Fruit fly (Drosophila melanogaster) whole organism, prepupa: ENCODE results near the gene SCCRO.

Experiments
- Blimp-1 ChIP-seq: fragments of 200-800 bp; sonication (Bioruptor generic); optimal IDR thresholded peaks from 3 replicates; lab custom pipeline; 2017; ENCODE audit warnings: missing biosample characterization, missing genetic modification characterization, mild to moderate bottlenecking, moderate library complexity, missing genetic modification reagents
- CG11294 ChIP-seq: fragments of 200-800 bp; sonication (Bioruptor generic); IDR thresholded peaks from 2 replicates; pipeline ENCODE4 v1.3.6; 2022; ENCODE audit warnings: missing biosample characterization, missing genetic modification characterization
- CG11762 ChIP-seq: fragments of 200-800 bp; sonication (Bioruptor generic); optimal IDR thresholded peaks from 3 replicates; lab custom pipeline; 2016; ENCODE audit warnings: missing biosample characterization, missing genetic modification characterization; ENCODE audit not compliant: insufficient read depth
- CG15336 ChIP-seq: fragments of 200-800 bp; sonication (Bioruptor generic); IDR thresholded peaks from 2 replicates; pipeline ENCODE4 v1.3.6; 2022; ENCODE audit warnings: missing biosample characterization, missing genetic modification characterization
- CG1621 ChIP-seq: fragments of 200-800 bp; sonication (Bioruptor generic); optimal IDR thresholded peaks from 3 replicates; lab custom pipeline; 2018; ENCODE audit warnings: missing biosample characterization, mild to moderate bottlenecking, missing genetic modification characterization
- CG16779 ChIP-seq: fragments of 200-800 bp; sonication (Bioruptor generic); optimal IDR thresholded peaks from 3 replicates; lab custom pipeline; 2017; ENCODE audit warnings: missing biosample characterization, mild to moderate bottlenecking, missing genetic modification characterization
- CG31627 ChIP-seq: fragments of 200-800 bp; sonication (Bioruptor generic); optimal IDR thresholded peaks from 3 replicates; lab custom pipeline; 2016; ENCODE audit warnings: missing biosample characterization, missing genetic modification characterization
- CG34406 ChIP-seq: fragments of 200-800 bp; sonication (Bioruptor generic); optimal IDR thresholded peaks from 3 replicates; lab custom pipeline; 2016; ENCODE audit warnings: missing biosample characterization, missing genetic modification characterization
- CG3919 ChIP-seq: fragments of 200-800 bp; sonication (Bioruptor generic); optimal IDR thresholded peaks from 3 replicates; lab custom pipeline; 2016; ENCODE audit warnings: missing biosample characterization, missing genetic modification characterization
- CG4318 ChIP-seq: fragments of 200-800 bp; sonication (Bioruptor generic); optimal IDR thresholded peaks from 3 replicates; lab custom pipeline; 2017; ENCODE audit warnings: missing biosample characterization, mild to moderate bottlenecking, missing genetic modification characterization
- CG6163 ChIP-seq: fragments of 200-800 bp; sonication (Bioruptor generic); IDR thresholded peaks from 3 replicates; pipeline ENCODE4 v1.3.6; 2022; ENCODE audit warnings: missing biosample characterization, missing genetic modification characterization
- CG6276 ChIP-seq: fragments of 200-800 bp; sonication (Bioruptor generic); optimal IDR thresholded peaks from 2 replicates; lab custom pipeline; 2017; ENCODE audit warnings: missing biosample characterization, mild to moderate bottlenecking, missing genetic modification characterization
- CG6854 ChIP-seq: fragments of 200-800 bp; sonication (Bioruptor generic); optimal IDR thresholded peaks from 2 replicates; lab custom pipeline; 2017; ENCODE audit warnings: missing biosample characterization, mild to moderate bottlenecking, missing genetic modification characterization
- CG8319 ChIP-seq: fragments of 200-800 bp; sonication (Bioruptor generic); optimal IDR thresholded peaks from 3 replicates; lab custom pipeline; 2016; ENCODE audit warnings: missing biosample characterization, missing genetic modification characterization
- CG8632 ChIP-seq: fragments of 200-800 bp; sonication (Bioruptor generic); optimal IDR thresholded peaks from 3 replicates; lab custom pipeline; 2016; ENCODE audit warnings: missing biosample characterization, missing genetic modification characterization
- CG9139 ChIP-seq: fragments of 200-800 bp; sonication (Bioruptor generic); optimal IDR thresholded peaks from 3 replicates; lab custom pipeline; 2017; ENCODE audit warnings: missing biosample characterization, mild to moderate bottlenecking, missing genetic modification characterization
- Ets21C ChIP-seq: fragments of 200-800 bp; sonication (Bioruptor generic); optimal IDR thresholded peaks from 3 replicates; lab custom pipeline; 2016; ENCODE audit warnings: missing biosample characterization, missing genetic modification characterization
- Gug ChIP-seq: fragments of 200-800 bp; sonication (Bioruptor generic); IDR thresholded peaks from 2 replicates; pipeline ENCODE4 v1.3.6; 2022; ENCODE audit warnings: missing biosample characterization, missing genetic modification characterization
- Hr38 ChIP-seq: sonication (Bioruptor generic); optimal IDR thresholded peaks from 2 replicates; lab custom pipeline; 2016; ENCODE audit warnings: missing biosample characterization, missing genetic modification characterization
- Hr39 ChIP-seq: fragments of 200-800 bp; sonication (Bioruptor generic); optimal IDR thresholded peaks from 2 replicates; lab custom pipeline; 2016; ENCODE audit warnings: missing biosample characterization, missing genetic modification characterization
- Hr4 ChIP-seq: fragments of 200-800 bp; sonication (Bioruptor generic); optimal IDR thresholded peaks from 3 replicates; lab custom pipeline; 2016; ENCODE audit warnings: missing biosample characterization, missing genetic modification characterization
- Lpt ChIP-seq: fragments of 200-800 bp; sonication (Bioruptor generic); optimal IDR thresholded peaks from 3 replicates; lab custom pipeline; 2016; ENCODE audit warnings: missing biosample characterization, missing genetic modification characterization
- Met ChIP-seq: fragments of 200-800 bp; sonication (Bioruptor generic); optimal IDR thresholded peaks from 3 replicates; lab custom pipeline; 2016; ENCODE audit warnings: missing biosample characterization, missing genetic modification characterization
- Smox ChIP-seq: fragments of 200-800 bp; sonication (Bioruptor generic); optimal IDR thresholded peaks from 3 replicates; lab custom pipeline; 2016; ENCODE audit warnings: missing biosample characterization, missing genetic modification characterization
- Sox102F ChIP-seq: fragments of 200-800 bp; sonication (Bioruptor generic); optimal IDR thresholded peaks from 2 replicates; lab custom pipeline; 2016; ENCODE audit warnings: missing biosample characterization, mild to moderate bottlenecking, missing genetic modification characterization
- Sox14 ChIP-seq: fragments of 200-800 bp; sonication (Bioruptor generic); optimal IDR thresholded peaks from 3 replicates; lab custom pipeline; 2016; ENCODE audit warnings: missing biosample characterization, missing genetic modification characterization
- Sox15 ChIP-seq: fragments of 200-800 bp; sonication (Bioruptor generic); optimal IDR thresholded peaks from 3 replicates; lab custom pipeline; 2016; ENCODE audit warnings: missing biosample characterization, missing genetic modification characterization
- acj6 ChIP-seq: fragments of 200-800 bp; sonication (Bioruptor generic); optimal IDR thresholded peaks from 3 replicates; lab custom pipeline; 2016; ENCODE audit warnings: missing biosample characterization, missing genetic modification characterization
- cyc ChIP-seq: fragments of 200-800 bp; sonication (Bioruptor generic); optimal IDR thresholded peaks from 3 replicates; lab custom pipeline; 2016; ENCODE audit warnings: missing biosample characterization, missing genetic modification characterization
- dac ChIP-seq: fragments of 200-800 bp; sonication (Bioruptor generic); optimal IDR thresholded peaks from 2 replicates; lab custom pipeline; 2017; ENCODE audit warnings: missing biosample characterization, mild to moderate bottlenecking, missing genetic modification characterization
- esn ChIP-seq: fragments of 200-800 bp; sonication (Bioruptor generic); optimal IDR thresholded peaks from 2 replicates; lab custom pipeline; 2016; ENCODE audit warnings: missing biosample characterization, mild to moderate bottlenecking, missing genetic modification characterization, moderate library complexity
- fd59A ChIP-seq: fragments of 200-800 bp; sonication (Bioruptor generic); optimal IDR thresholded peaks from 2 replicates; lab custom pipeline; 2017; ENCODE audit warnings: missing biosample characterization, mild to moderate bottlenecking, missing genetic modification characterization, missing genetic modification reagents
- fd85E ChIP-seq: fragments of 200-800 bp; sonication (Bioruptor generic); optimal IDR thresholded peaks from 3 replicates; lab custom pipeline; 2016; ENCODE audit warnings: missing biosample characterization, missing genetic modification characterization
- fkh ChIP-seq: fragments of 200-800 bp; sonication (Bioruptor generic); optimal IDR thresholded peaks from 3 replicates; lab custom pipeline; 2017; ENCODE audit warnings: missing biosample characterization, mild to moderate bottlenecking, missing genetic modification characterization, moderate library complexity
- lz ChIP-seq: fragments of 200-800 bp; sonication (Bioruptor generic); optimal IDR thresholded peaks from 3 replicates; lab custom pipeline; 2016; ENCODE audit warnings: missing biosample characterization, missing genetic modification characterization
- spab ChIP-seq: fragments of 200-800 bp; sonication (Bioruptor generic); optimal IDR thresholded peaks from 2 replicates; lab custom pipeline; 2017; ENCODE audit warnings: missing biosample characterization, mild to moderate bottlenecking, missing genetic modification characterization, missing genetic modification reagents

Gene SCCRO

dm6 chr3L:15526712-15527111, 36.5 kb upstream of the SCCRO start, which contains the start of gene CG33985:
Gene CG33985, minus strand, starts transcription at chr3L:15526812.
- TF ChIP-seq spab, result no peak
- no peak for TF ChIP-seq Gug (GFP tag; lab: Robert Waterston, UW)
- TF ChIP-seq Met (GFP tag; lab: Kevin White, UChicago), result no peak
- TF ChIP-seq CG16779 (tag; lab: Kevin White, UChicago), result no peak
- no peak for TF ChIP-seq CG3919 (GFP tag; lab: Kevin White, UChicago)
- no peak for TF ChIP-seq Sox102F (GFP tag; lab: Kevin White, UChicago)
- no peak for TF ChIP-seq CG6163

dm6 chr3L:15527416-15527815, 35.8 kb upstream of the SCCRO start, which contains the start of gene CG42729:
Gene CG42729, minus strand, starts transcription at chr3L:15527516.
- TF ChIP-seq lz (GFP tag; lab: Kevin White, UChicago), result no peak
- TF ChIP-seq Smox (GFP tag; lab: Kevin White, UChicago), result no peak
- TF ChIP-seq Lpt (GFP tag; lab: Kevin White, UChicago), result no peak
- no peak for TF ChIP-seq Hr4 (GFP tag; lab: Kevin White, UChicago)
- no peak for TF ChIP-seq CG8632 (GFP tag; lab: Kevin White, UChicago)
- TF ChIP-seq CG11762, result no peak
- no peak for TF ChIP-seq CG6276 (GFP tag; lab: Kevin White, UChicago)
- no peak for TF ChIP-seq CG11294 (GFP tag; lab: Robert Waterston, UW)

DNA sequence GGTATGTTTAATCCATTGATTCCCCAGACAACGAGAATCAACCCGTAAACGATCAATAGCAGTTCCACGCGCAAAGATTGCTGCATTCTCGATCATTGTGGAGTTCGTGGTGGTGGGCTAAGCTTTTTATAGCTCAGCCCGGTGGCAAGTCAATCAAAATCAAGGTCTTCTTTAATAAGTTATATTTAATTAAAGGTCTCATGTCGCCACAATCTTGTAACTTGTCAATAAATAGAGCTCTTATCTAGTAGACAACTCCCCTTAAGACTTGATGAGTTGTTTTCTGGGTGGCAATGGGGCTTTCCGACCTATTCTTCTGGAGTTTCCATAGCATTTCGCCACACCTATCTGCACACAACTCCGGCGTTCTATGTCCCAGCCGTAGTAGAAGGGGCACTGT, 35.1 kb upstream of the SCCRO start, which contains the start of gene CG42728:
Gene CG42728, minus strand, starts transcription at position 101 of the 400 bp plus-strand sequence.
- TF ChIP-seq CG6854 (no peak), CG15336 (GFP tag; lab: Robert Waterston, UW) (no peak), CG8319 (GFP tag; lab: Kevin White, UChicago) (no peak), lz (GFP tag; lab: Kevin White, UChicago) (no peak), Hr38 (GFP tag; lab: Kevin White, UChicago) (no peak), esn (GFP tag; lab: Kevin White, UChicago) (no peak), Blimp-1 (GFP tag; lab: Kevin White, UChicago) (no peak), CG8632 (GFP tag; lab: Kevin White, UChicago) (no peak), Sox15 (GFP tag; lab: Kevin White, UChicago) (no peak)

DNA sequence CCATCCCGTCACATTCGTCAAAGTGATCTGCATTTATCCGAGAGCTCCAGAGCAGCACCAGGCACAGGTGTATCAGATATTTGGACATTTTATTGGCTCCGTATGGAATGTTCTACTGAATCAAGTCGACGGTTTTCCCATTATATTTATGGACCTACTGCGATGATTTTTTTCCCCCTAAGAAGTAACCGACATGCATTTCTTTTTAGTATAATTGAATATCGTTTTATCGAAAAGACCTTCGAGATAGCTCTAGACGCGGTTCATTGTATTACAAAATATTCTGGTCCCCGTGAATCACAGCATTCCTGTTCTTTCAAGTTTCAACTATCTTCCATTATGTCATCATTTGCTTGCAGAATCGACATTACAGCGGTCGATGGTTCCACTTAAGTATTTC, 34.1 kb upstream of the SCCRO start, which contains the start of gene obst-H:
Gene obst-H, minus strand, starts transcription at position 101 of the 400 bp plus-strand sequence.
- TF ChIP-seq CG1621 (tag; lab: Kevin White, UChicago) (no peak), Sox15 (GFP tag; lab: Kevin White, UChicago) (no peak), CG11762 (no peak), Ets21C (GFP tag; lab: Kevin White, UChicago) (no peak), CG34406 (no peak), fd85E (GFP tag; lab: Kevin White, UChicago) (no peak), Lpt (GFP tag; lab: Kevin White, UChicago) (no peak), fd59A (GFP tag; lab: Kevin White, UChicago) (no peak), Met (GFP tag; lab: Kevin White, UChicago) (no peak), CG4318 (GFP tag; lab: Kevin White, UChicago) (no peak), dac (GFP tag; lab: Kevin White, UChicago) (no peak), cyc (GFP tag; lab: Kevin White, UChicago) (no peak)

- TF ChIP-seq CG9139 (GFP tag; lab: Kevin White, UChicago) (no peak), CG3919 (GFP tag; lab: Kevin White, UChicago) (no peak), Gug (GFP tag; lab: Robert Waterston, UW) (no peak), fkh (GFP tag; lab: Kevin White, UChicago) (no peak), Sox14 (GFP tag; lab: Kevin White, UChicago) (no peak), Sox102F (GFP tag; lab: Kevin White, UChicago) (no peak), CG31627 (no peak), acj6 (no peak), Hr39 (no peak), Met (GFP tag; lab: Kevin White, UChicago) (no peak), CG11762 (no peak), Hr4 (GFP tag; lab: Kevin White, UChicago) (no peak)
Observed at dm6 chr3L:15530071-15530470, 33.2 kb upstream of the SCCRO start.
